3 fruit fly cellular contexts compared by ENCODE assay signal in the genomic region with DNA sequence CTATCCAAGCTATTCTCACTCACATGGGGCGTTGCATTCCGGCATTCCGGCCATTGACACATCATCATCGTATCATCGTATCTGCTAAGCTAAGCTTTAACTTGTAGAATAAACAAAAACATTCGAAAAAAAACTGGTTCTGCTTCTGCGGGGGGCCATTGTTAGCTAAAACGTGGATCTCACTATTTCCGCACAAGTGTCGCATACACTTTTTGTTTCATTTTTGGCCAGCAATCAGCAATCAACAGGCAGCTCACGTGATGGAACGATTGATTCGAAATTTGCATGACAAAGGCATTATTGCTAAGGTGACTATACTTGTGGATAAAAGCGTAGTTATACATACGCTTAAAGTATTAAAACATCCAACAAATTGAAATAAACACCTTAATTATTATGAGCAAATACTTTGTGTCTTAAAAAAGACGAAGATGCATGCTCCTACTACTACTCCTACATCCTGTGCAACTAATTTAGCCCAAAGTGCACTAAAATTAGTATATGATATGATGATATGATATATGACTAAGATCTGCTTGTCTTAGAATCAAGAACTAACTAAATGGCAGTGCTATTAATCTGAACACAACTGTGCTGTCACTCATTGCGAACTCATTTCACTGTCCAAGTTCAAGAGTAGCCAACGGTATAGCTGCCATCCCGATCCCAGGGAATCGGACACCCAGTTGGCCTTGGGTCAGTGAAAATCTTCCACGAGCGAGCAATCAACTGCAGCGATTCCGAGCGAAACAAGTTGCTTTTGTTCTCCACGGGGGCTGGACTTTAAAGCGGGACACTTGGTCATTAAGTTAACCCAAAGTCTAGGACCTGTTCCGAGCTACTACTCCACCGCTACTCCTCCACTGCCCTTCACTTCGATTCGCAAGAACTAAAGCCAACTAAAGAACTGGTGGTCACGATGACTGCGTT.
TF ChIP-seq lines count a peak whose summit lies in the region.

No protein-coding gene starts in this region.

- no peak for TF ChIP-seq CTCF in whole organism, embryonic (GFP tag; optimal IDR thresholded peaks at IDR 0.05; lab: Kevin White, UChicago)

TF ChIP-seq in whole organism, embryonic, 481 proteins besides CTCF, POLR2A, EP300 and RAD21 (continues in another document):
- TF ChIP-seq Eip74EF (GFP tag; optimal IDR thresholded peaks at IDR 0.05; lab: Kevin White, UChicago) (peak in 1 of 2 experiments; percentile 10), NK7.1 (GFP tag; optimal IDR thresholded peaks at IDR 0.05; lab: Kevin White, UChicago) (no peak), Deaf1 (tag; optimal IDR thresholded peaks at IDR 0.05; lab: Kevin White, UChicago) (no peak), Drgx (GFP tag; IDR thresholded peaks at IDR 0.05; lab: Robert Waterston, UW) (no peak), ftz-f1 (GFP tag; optimal IDR thresholded peaks at IDR 0.05; lab: Kevin White, UChicago) (no peak), grau (tag; optimal IDR thresholded peaks at IDR 0.05; lab: Kevin White, UChicago) (no peak), CG6689 (GFP tag; IDR thresholded peaks at IDR 0.05; lab: Robert Waterston, UW) (no peak), p53 (GFP tag; optimal IDR thresholded peaks at IDR 0.05; lab: Kevin White, UChicago) (no peak), amos (GFP tag; IDR thresholded peaks at IDR 0.05; lab: Robert Waterston, UW; ENCODE audit: partially characterized antibody) (no peak), da (GFP tag; optimal IDR thresholded peaks at IDR 0.05; lab: Kevin White, UChicago) (no peak), luna (GFP tag; optimal IDR thresholded peaks at IDR 0.05; lab: Kevin White, UChicago) (no peak), fd96Cb (tag; optimal IDR thresholded peaks at IDR 0.05; lab: Kevin White, UChicago) (no peak), br (optimal IDR thresholded peaks at IDR 0.05; lab: Kevin White, UChicago) (no peak), Fer2 (tag; optimal IDR thresholded peaks at IDR 0.05; lab: Kevin White, UChicago) (no peak), CG14965 (GFP tag; optimal IDR thresholded peaks at IDR 0.05; lab: Kevin White, UChicago; ENCODE audit: borderline replicate concordance) (no peak), dmrt11E (tag; optimal IDR thresholded peaks at IDR 0.05; lab: Kevin White, UChicago) (no peak), CG10959 (GFP tag; IDR thresholded peaks at IDR 0.05; lab: Robert Waterston, UW) (no peak), CG4404 (GFP tag; IDR thresholded peaks at IDR 0.05; lab: Robert Waterston, UW) (no peak), CG2712 (tag; optimal IDR thresholded peaks at IDR 0.05; lab: Kevin White, UChicago) (no peak), pan (optimal IDR thresholded peaks at IDR 0.05; lab: Kevin White, UChicago) (no peak), pan (GFP tag; optimal IDR thresholded peaks at IDR 0.05 in 1 of 2, IDR thresholded peaks at IDR 0.05 in 1 of 2) (no peak), sug (tag; optimal IDR thresholded peaks at IDR 0.05; lab: Kevin White, UChicago) (peak; percentile 84), HLH4C (GFP tag; IDR thresholded peaks at IDR 0.05; lab: Robert Waterston, UW; ENCODE audit: partially characterized antibody) (no peak), CG1233 (GFP tag; optimal IDR thresholded peaks at IDR 0.05; lab: Kevin White, UChicago) (no peak), CG15073 (GFP tag; optimal IDR thresholded peaks at IDR 0.05; lab: Kevin White, UChicago) (no peak), CG13296 (GFP tag; optimal IDR thresholded peaks at IDR 0.05; lab: Kevin White, UChicago) (no peak), yki (optimal IDR thresholded peaks at IDR 0.05; lab: Kevin White, UChicago) (no peak)

TF ChIP-seq in whole organism, prepupa, 60 proteins besides CTCF, POLR2A, EP300 and RAD21:
- TF ChIP-seq CG8319 (GFP tag; optimal IDR thresholded peaks at IDR 0.05; lab: Kevin White, UChicago) = no peak
- peak; percentile 45 for TF ChIP-seq CG1621 (tag; optimal IDR thresholded peaks at IDR 0.05; lab: Kevin White, UChicago)
- TF ChIP-seq CG34406 (GFP tag; optimal IDR thresholded peaks at IDR 0.05; lab: Kevin White, UChicago) = no peak
- no peak for TF ChIP-seq lz (GFP tag; optimal IDR thresholded peaks at IDR 0.05; lab: Kevin White, UChicago)
- no peak for TF ChIP-seq achi (GFP tag; optimal IDR thresholded peaks at IDR 0.05; lab: Kevin White, UChicago)
- peak; percentile 56 for TF ChIP-seq dsx (GFP tag; optimal IDR thresholded peaks at IDR 0.05; lab: Kevin White, UChicago; ENCODE audit: poor library complexity, severe bottlenecking)
- no peak for TF ChIP-seq CG6163 (GFP tag; IDR thresholded peaks at IDR 0.05; lab: Robert Waterston, UW)
- TF ChIP-seq CG10669 (GFP tag; optimal IDR thresholded peaks at IDR 0.05; lab: Kevin White, UChicago) = peak; percentile 31
- peak; percentile 78 for TF ChIP-seq Eip78C (GFP tag; lab: Kevin White, UChicago)
- TF ChIP-seq CG3032 (tag; optimal IDR thresholded peaks at IDR 0.05; lab: Kevin White, UChicago) = peak; percentile 42
- no peak for TF ChIP-seq CG8119 (GFP tag; IDR thresholded peaks at IDR 0.05; lab: Robert Waterston, UW)
- no peak for TF ChIP-seq CG6276 (GFP tag; optimal IDR thresholded peaks at IDR 0.05; lab: Kevin White, UChicago)
- no peak for TF ChIP-seq Sox102F (GFP tag; optimal IDR thresholded peaks at IDR 0.05; lab: Kevin White, UChicago)
- TF ChIP-seq spab (GFP tag; optimal IDR thresholded peaks at IDR 0.05; lab: Kevin White, UChicago) = peak; percentile 22
- TF ChIP-seq Ets96B (tag; optimal IDR thresholded peaks at IDR 0.05; lab: Kevin White, UChicago) = peak; percentile 39
- TF ChIP-seq pdm3 (GFP tag; optimal IDR thresholded peaks at IDR 0.05; lab: Kevin White, UChicago) = no peak
- peak; percentile 28 to 32 for TF ChIP-seq ss (GFP tag; optimal IDR thresholded peaks at IDR 0.05; lab: Kevin White, UChicago)
- TF ChIP-seq Hr4 (GFP tag; optimal IDR thresholded peaks at IDR 0.05; lab: Kevin White, UChicago) = no peak
- no peak for TF ChIP-seq Sox15 (GFP tag; optimal IDR thresholded peaks at IDR 0.05; lab: Kevin White, UChicago)
- TF ChIP-seq CG31627 (GFP tag; optimal IDR thresholded peaks at IDR 0.05; lab: Kevin White, UChicago) = no peak
- TF ChIP-seq topi (GFP tag; optimal IDR thresholded peaks at IDR 0.05; lab: Kevin White, UChicago) = no peak
- TF ChIP-seq svp (GFP tag; lab: Kevin White, UChicago) = no peak
- no peak for TF ChIP-seq CG8632 (GFP tag; optimal IDR thresholded peaks at IDR 0.05; lab: Kevin White, UChicago)
- no peak for TF ChIP-seq Hr38 (GFP tag; optimal IDR thresholded peaks at IDR 0.05; lab: Kevin White, UChicago)
- TF ChIP-seq CG6808 (GFP tag; optimal IDR thresholded peaks at IDR 0.05; lab: Kevin White, UChicago) = peak; percentile 47
- no peak for TF ChIP-seq Eip93F (GFP tag; optimal IDR thresholded peaks at IDR 0.05; lab: Kevin White, UChicago)
- TF ChIP-seq Met (GFP tag; optimal IDR thresholded peaks at IDR 0.05; lab: Kevin White, UChicago) = no peak
- peak; percentile 6 for TF ChIP-seq CG3919 (GFP tag; optimal IDR thresholded peaks at IDR 0.05; lab: Kevin White, UChicago)
- peak; percentile 31 for TF ChIP-seq Eip75B (GFP tag; optimal IDR thresholded peaks at IDR 0.05; lab: Kevin White, UChicago)

TF ChIP-seq in whole organism, pupa, 21 proteins besides CTCF, POLR2A, EP300 and RAD21:
- peak; percentile 33 for TF ChIP-seq CG9948 (tag; optimal IDR thresholded peaks at IDR 0.05; lab: Kevin White, UChicago)
- no peak for TF ChIP-seq CG10348 (GFP tag; IDR thresholded peaks at IDR 0.05; lab: Robert Waterston, UW)
- TF ChIP-seq gl (tag; optimal IDR thresholded peaks at IDR 0.05; lab: Kevin White, UChicago) = no peak
- no peak for TF ChIP-seq CG13204 (GFP tag; optimal IDR thresholded peaks at IDR 0.05; lab: Kevin White, UChicago)
- no peak for TF ChIP-seq CG4496 (GFP tag; IDR thresholded peaks at IDR 0.05; lab: Robert Waterston, UW)
- no peak for TF ChIP-seq Pif1B (GFP tag; optimal IDR thresholded peaks at IDR 0.05; lab: Kevin White, UChicago)
- peak; percentile 60 for TF ChIP-seq CG8159 (tag; optimal IDR thresholded peaks at IDR 0.05; lab: Kevin White, UChicago)
- TF ChIP-seq fd96Ca (GFP tag; IDR thresholded peaks at IDR 0.05; lab: Robert Waterston, UW) = no peak
- TF ChIP-seq CG15710 (tag; optimal IDR thresholded peaks at IDR 0.05; lab: Kevin White, UChicago) = peak; percentile 22
- no peak for TF ChIP-seq rn (GFP tag; IDR thresholded peaks at IDR 0.05; lab: Robert Waterston, UW)
- TF ChIP-seq Ets98B (GFP tag; IDR thresholded peaks at IDR 0.05; lab: Robert Waterston, UW) = no peak
- peak; percentile 11 for TF ChIP-seq CG34367 (tag; optimal IDR thresholded peaks at IDR 0.05; lab: Kevin White, UChicago)
- no peak for TF ChIP-seq CG14655 (GFP tag; optimal IDR thresholded peaks at IDR 0.05; lab: Kevin White, UChicago)
- TF ChIP-seq D1 (tag; optimal IDR thresholded peaks at IDR 0.05; lab: Kevin White, UChicago) = no peak
- no peak for TF ChIP-seq CG8301 (tag; optimal IDR thresholded peaks at IDR 0.05; lab: Kevin White, UChicago)
- no peak for TF ChIP-seq Pif1A (GFP tag; optimal IDR thresholded peaks at IDR 0.05; lab: Kevin White, UChicago)
- TF ChIP-seq CG12605 (GFP tag; IDR thresholded peaks at IDR 0.05; lab: Robert Waterston, UW) = no peak
- peak; percentile 94 for TF ChIP-seq EcR (GFP tag; optimal IDR thresholded peaks at IDR 0.05; lab: Kevin White, UChicago)
- TF ChIP-seq CG32121 (GFP tag; IDR thresholded peaks at IDR 0.05; lab: Robert Waterston, UW) = no peak
- TF ChIP-seq CG17806 (tag; optimal IDR thresholded peaks at IDR 0.05; lab: Kevin White, UChicago) = peak; percentile 3
- TF ChIP-seq Snoo (tag; optimal IDR thresholded peaks at IDR 0.05; lab: Kevin White, UChicago) = no peak
TF ChIP-seq in whole organism, pupa: peak in this region for 6.
